Fruit fly (Drosophila melanogaster): ENCODE data around the gene Ssl1.

Gene Ssl1

DNA sequence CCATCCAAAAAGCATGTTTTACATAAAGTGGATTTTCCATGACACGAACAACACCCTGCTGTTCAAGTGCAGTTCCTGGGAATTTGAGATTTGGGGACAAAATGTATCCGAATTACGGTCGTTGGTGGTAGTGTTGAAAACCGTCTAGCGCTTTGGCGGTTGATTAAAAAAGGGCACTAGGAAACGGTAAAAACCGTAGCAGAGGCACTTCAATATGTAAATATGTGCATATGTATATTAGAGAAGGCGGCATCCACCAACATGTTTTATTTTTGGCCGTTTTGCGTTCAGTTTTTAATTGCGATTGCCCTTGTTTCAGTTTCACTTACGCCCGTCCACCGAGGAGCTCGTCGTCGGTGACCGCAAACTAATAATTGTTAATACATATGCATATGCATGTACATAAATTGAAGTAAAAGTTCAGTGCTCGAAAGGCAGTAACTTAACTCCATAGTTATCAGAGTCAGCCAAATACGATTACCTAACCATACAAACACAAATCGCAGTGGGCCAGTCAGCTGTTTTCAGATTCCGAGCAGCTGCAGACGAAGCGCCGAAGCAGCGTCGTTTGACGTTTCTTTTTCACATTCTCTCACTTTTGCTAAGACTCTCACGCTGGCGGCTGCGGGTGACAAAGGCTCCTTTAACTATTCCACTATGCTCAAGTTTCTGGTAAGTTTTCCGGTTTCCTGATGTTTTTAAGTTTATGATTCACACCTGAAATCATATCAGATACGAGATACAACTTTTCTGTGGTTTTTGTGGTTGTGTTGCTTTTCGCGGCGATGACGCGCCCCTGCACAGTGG, 14.4 kb upstream of the Ssl1 start, which contains the start of gene CG33170 (continued):
- TF ChIP-seq CG8924 (tag; optimal IDR thresholded peaks at IDR 0.05) (no peak), CkIIα-i1 (GFP tag; IDR thresholded peaks at IDR 0.05) (no peak), Sox102F (GFP tag; optimal IDR thresholded peaks at IDR 0.05) (no peak), CG3847 (GFP tag; IDR thresholded peaks at IDR 0.05) (no peak), CG2678 (tag; optimal IDR thresholded peaks at IDR 0.05) (no peak), Dfd (GFP tag; optimal IDR thresholded peaks at IDR 0.05) (no peak), ftz-f1 (GFP tag; optimal IDR thresholded peaks at IDR 0.05) (no peak), nau (GFP tag; optimal IDR thresholded peaks at IDR 0.05) (peak; percentile 8)

DNA sequence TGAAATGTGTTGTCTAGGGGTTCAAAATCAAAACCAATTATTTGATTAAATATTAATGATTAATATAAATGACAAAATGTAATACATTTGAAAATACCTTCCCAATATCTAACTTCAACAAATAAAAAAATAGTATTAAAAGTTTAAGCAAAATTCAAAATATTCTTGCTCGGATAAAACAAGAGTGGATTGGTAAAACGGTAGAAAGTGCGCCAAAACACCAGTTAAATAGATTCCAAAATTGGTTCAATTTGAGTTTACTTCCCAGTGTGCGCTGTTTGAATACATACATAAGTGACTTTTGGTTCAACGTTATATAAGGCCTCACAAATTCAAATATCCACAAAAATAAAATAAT, 13.8 kb upstream of the Ssl1 start:
- TF ChIP-seq CG8924 (tag; optimal IDR thresholded peaks at IDR 0.05) (peak; percentile 78), Awh (GFP tag; IDR thresholded peaks at IDR 0.05) (peak; percentile 46; the same call in 1 of the 2 replicates), CG6689 (GFP tag; IDR thresholded peaks at IDR 0.05) (peak; percentile 69; the same call in 1 of the 2 replicates), fd3F (GFP tag; optimal IDR thresholded peaks at IDR 0.05) (peak; percentile 67), grn (GFP tag; optimal IDR thresholded peaks at IDR 0.05) (no peak), fd102C (GFP tag; optimal IDR thresholded peaks at IDR 0.05) (no peak), Xbp1 (GFP tag; optimal IDR thresholded peaks at IDR 0.05) (peak; percentile 60), sisA (GFP tag; IDR thresholded peaks at IDR 0.05) (peak; percentile 49; the same call in 1 of the 2 replicates), Blimp-1 (GFP tag; optimal IDR thresholded peaks at IDR 0.05) (peak; percentile 51), Hr51 (GFP tag; optimal IDR thresholded peaks at IDR 0.05) (peak in 1 of 2 experiments; percentile 91), zfh1 (GFP tag; IDR thresholded peaks at IDR 0.05) (peak; percentile 48; the same call in 1 of the 3 replicates), NFAT (GFP tag; IDR thresholded peaks at IDR 0.05) (peak; percentile 19; the same call in 1 of the 2 replicates), CG9932 (GFP tag; IDR thresholded peaks at IDR 0.05) (peak; percentile 70), ERR (GFP tag; optimal IDR thresholded peaks at IDR 0.05) (no peak), B-H1 (GFP tag; IDR thresholded peaks at IDR 0.05) (no peak; the same call in 2 of the 3 replicates), Sry-δ (GFP tag; optimal IDR thresholded peaks at IDR 0.05) (no peak), CG7928 (GFP tag; optimal IDR thresholded peaks at IDR 0.05) (peak; percentile 46), dimm (GFP tag; IDR thresholded peaks at IDR 0.05) (no peak), HLHmδ (GFP tag; optimal IDR thresholded peaks at IDR 0.05) (no peak), corto (GFP tag; optimal IDR thresholded peaks at IDR 0.05) (peak; percentile 54), CG14050 (GFP tag; IDR thresholded peaks at IDR 0.05) (peak; percentile 62), Nf-YC (tag; optimal IDR thresholded peaks at IDR 0.05) (peak; percentile 61), CG32772 (GFP tag; IDR thresholded peaks at IDR 0.05) (0 out of 2 replicates have a peak, but pooled peaks have one; percentile 31), odd (GFP tag; optimal IDR thresholded peaks at IDR 0.05) (peak; percentile 77), CG2712 (tag; optimal IDR thresholded peaks at IDR 0.05) (peak; percentile 79), Rfx (GFP tag; IDR thresholded peaks at IDR 0.05) (peak; percentile 73), CG1602 (GFP tag; optimal IDR thresholded peaks at IDR 0.05) (peak; percentile 27), CG2202 (tag; optimal IDR thresholded peaks at IDR 0.05) (no peak), B-H2 (GFP tag; optimal IDR thresholded peaks at IDR 0.05) (peak; percentile 4), Aef1 (GFP tag; IDR thresholded peaks at IDR 0.05) (peak; percentile 41; the same call in 2 of the 3 replicates), CG9437 (GFP tag; optimal IDR thresholded peaks at IDR 0.05) (peak; percentile 65), Oli (tag; optimal IDR thresholded peaks at IDR 0.05) (peak; percentile 84), CG14667 (GFP tag; IDR thresholded peaks at IDR 0.05) (peak; percentile 37; the same call in 1 of the 2 replicates), Hmr (GFP tag; optimal IDR thresholded peaks at IDR 0.05) (peak; percentile 84), scrt (GFP tag; optimal IDR thresholded peaks at IDR 0.05) (peak; percentile 34), Fer3 (tag; optimal IDR thresholded peaks at IDR 0.05) (peak; percentile 65), dati (GFP tag; IDR thresholded peaks at IDR 0.05) (no peak), lmd (GFP tag; IDR thresholded peaks at IDR 0.05) (peak; percentile 64), Meics (GFP tag; optimal IDR thresholded peaks at IDR 0.05) (peak; percentile 70), CG3281 (GFP tag; optimal IDR thresholded peaks at IDR 0.05) (peak; percentile 76), lbe (GFP tag; optimal IDR thresholded peaks at IDR 0.05) (peak; percentile 79)
